Worm (Caenorhabditis elegans): ENCODE results near the gene glf-1.

- TF ChIP-seq nfya-1 (tag; optimal IDR thresholded peaks at IDR 0.05; ENCODE audit: borderline replicate concordance, insufficient read depth) (no peak), dox-1 (GFP tag; IDR thresholded peaks at IDR 0.05) (no peak), F55B11.4 (tag; optimal IDR thresholded peaks at IDR 0.05; ENCODE audit: borderline replicate concordance, insufficient read depth) (no peak), hlh-26 (GFP tag; conservative IDR thresholded peaks at IDR 0.05) (no peak), ceh-91 (GFP tag; IDR thresholded peaks at IDR 0.05) (no peak)
Measured at ce11 chrIV:5937106-5937505, 51.5 kb downstream of the glf-1 start.
